Fruit fly (Drosophila melanogaster) Kc167 (cell line): ENCODE data around the gene sc.

ENCODE experiments used
- Myc ChIP-seq: fragments of >200 bp; optimal IDR thresholded peaks from 2 replicates; lab custom pipeline; 2017; ENCODE audit warnings: missing external identifiers
- Sin3A ChIP-seq: fragments of >200 bp; optimal IDR thresholded peaks from 2 replicates; lab custom pipeline; 2018; ENCODE audit warnings: missing external identifiers
- h ChIP-seq: fragments of >200 bp; optimal IDR thresholded peaks from 3 replicates; lab custom pipeline; 2018; ENCODE audit warnings: missing external identifiers
- insv ChIP-seq: fragments of >200 bp; optimal IDR thresholded peaks from 3 replicates; lab custom pipeline; 2018; ENCODE audit warnings: missing external identifiers
- psq ChIP-seq: fragments of >200 bp; optimal IDR thresholded peaks from 2 replicates; lab custom pipeline; 2017; ENCODE audit warnings: missing external identifiers
- ttk ChIP-seq: sonication (Bioruptor generic); optimal IDR thresholded peaks from 2 replicates; lab custom pipeline; 2017; ENCODE audit warnings: missing external identifiers

The sc gene

DNA sequence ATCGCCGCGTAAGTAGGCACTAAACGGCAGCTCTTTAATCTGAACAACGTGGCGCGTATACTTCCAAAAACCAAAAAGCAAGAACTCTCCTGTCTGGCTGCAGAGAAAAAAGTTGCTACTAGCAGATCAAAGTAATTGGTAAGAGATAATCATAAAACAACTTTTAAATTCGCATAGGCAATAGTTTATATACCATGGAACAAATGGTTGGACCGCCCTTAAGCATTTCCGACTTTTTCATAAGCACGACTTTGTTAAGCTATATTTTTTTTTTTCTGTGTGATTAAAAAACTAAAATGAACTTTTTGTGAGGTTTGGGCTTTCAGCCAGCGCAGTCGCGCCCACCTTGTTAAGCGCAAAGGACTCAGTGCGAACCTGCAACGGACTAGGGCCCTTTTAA is 29.7 kb downstream of the sc start:
- TF ChIP-seq ttk (no peak), insv (lab: Kevin White, UChicago) (no peak), h (lab: Kevin White, UChicago) (no peak), psq (lab: Kevin White, UChicago) (no peak), Myc (lab: Kevin White, UChicago) (no peak), Sin3A (lab: Kevin White, UChicago) (no peak)

DNA sequence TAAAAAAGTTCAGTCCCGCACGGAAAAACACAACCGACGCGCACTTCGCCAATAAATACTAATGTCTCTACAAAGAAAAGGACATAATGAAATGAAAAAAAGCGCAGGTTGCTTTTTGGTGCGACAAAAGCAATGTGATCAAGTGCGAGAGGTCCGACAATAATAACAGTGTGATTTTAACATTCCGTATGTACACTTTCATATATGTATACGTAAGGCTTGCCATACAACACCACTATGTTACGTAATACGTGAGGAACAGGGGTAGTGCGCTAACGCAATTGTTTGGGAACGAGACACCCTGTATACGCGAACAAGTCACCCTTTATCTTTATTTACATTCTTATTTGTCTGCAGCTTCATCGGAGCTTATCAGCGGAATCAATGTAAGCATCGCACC is 32.3 kb downstream of the sc start:
- no peak for TF ChIP-seq psq (lab: Kevin White, UChicago)
- no peak for TF ChIP-seq Sin3A (lab: Kevin White, UChicago)
- TF ChIP-seq insv (lab: Kevin White, UChicago): no peak
- TF ChIP-seq Myc (lab: Kevin White, UChicago): no peak
- no peak for TF ChIP-seq h (lab: Kevin White, UChicago)
- TF ChIP-seq ttk: no peak

DNA sequence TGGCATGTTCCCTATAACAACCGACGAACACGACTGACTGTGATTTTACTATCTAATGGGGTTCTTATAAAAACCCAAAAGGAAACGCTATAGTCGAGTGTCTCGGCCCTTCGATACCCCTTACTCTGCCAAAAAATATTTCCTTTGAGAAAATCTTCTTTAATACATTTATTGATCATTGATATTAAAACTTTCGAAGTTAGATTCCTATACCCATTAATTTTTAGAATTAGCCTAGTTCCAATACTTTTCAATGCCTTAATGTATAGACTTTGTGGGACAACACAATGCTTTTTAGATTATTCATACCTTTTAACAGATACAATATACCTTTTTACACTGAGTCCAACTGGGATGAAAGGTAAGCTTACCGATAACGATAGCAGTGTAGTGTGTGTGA is 41.5 kb downstream of the sc start, which contains the start of gene Pgcl:
Gene Pgcl (minus strand): TSS at position 45 of the 400 bp plus-strand sequence.
- TF ChIP-seq ttk (no peak), Myc (lab: Kevin White, UChicago) (no peak), h (lab: Kevin White, UChicago) (no peak), insv (lab: Kevin White, UChicago) (no peak), psq (lab: Kevin White, UChicago) (no peak), Sin3A (lab: Kevin White, UChicago) (no peak)

DNA sequence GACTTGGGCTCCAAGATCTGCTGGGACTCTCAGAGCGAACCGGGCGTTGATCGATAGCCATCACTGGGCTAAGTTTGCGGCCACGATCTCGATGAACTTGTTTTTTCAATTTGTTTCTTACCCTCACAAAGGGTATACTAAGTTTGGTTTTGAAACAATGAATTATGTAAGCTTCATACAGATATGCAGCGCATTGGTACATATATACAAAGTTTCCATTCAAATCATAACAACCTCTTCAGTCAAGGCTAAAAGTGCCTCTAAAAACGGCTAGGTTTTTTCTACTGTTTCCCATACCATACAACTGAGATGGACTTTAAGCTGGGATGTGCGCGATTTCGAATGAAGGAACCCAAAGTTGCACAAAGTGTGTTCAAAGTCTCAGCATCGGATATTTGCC is 45.4 kb downstream of the sc start:
- TF ChIP-seq h (lab: Kevin White, UChicago) (no peak), insv (lab: Kevin White, UChicago) (no peak), Sin3A (lab: Kevin White, UChicago) (no peak), psq (lab: Kevin White, UChicago) (no peak), ttk (no peak), Myc (lab: Kevin White, UChicago) (no peak)

DNA sequence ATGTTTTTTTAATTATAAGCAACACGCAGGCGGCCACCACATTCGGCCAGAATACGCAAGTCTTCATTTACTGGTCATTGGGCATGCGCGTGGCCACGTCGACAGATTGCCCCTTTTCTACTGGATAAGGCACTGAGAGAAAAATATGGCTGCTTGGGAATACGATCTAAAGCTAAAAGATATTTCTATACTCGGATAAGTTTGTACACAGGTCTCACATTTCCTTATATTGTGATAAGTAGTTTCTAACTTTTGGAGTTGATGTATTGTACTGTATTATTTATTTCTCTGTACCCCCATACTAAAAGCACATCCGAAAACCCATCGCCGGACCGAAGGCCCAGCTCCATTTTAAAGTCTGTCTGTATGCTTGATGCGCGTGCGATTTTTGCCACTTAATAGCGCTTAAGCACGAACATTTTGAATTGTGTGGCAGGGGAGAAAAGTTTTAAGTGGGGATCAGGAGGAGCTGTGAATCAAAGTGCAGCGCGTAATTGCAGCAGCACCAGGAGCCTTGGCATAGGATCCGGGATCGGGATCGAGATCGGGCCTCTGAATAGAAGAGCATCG is 48.2 kb downstream of the sc start:
- TF ChIP-seq Sin3A (lab: Kevin White, UChicago) (no peak), insv (lab: Kevin White, UChicago) (no peak), ttk (no peak), psq (lab: Kevin White, UChicago) (no peak), Myc (lab: Kevin White, UChicago) (no peak), h (lab: Kevin White, UChicago) (no peak)

DNA sequence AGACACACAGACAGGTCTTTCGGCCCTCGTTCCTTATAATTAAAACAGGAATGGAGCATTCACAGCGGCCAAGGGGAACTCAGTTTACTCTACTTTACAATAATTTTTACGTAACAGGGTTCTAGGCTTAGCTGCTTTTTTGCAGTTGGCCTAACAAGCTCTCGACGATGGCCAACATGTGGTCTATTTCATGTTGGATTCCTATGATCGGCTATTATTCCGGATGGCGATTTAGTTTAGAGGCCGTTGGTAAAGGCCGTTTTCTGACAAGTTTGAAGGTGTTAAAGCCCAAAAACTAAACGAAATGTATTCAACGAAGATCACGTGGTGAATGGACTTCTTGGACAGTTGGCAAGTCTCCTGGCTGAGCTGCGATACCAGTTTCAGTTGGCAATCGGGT is 50.1 kb downstream of the sc start:
- no peak for TF ChIP-seq Myc (lab: Kevin White, UChicago)
- TF ChIP-seq Sin3A (lab: Kevin White, UChicago): no peak
- no peak for TF ChIP-seq ttk
- TF ChIP-seq insv (lab: Kevin White, UChicago): no peak
- no peak for TF ChIP-seq psq (lab: Kevin White, UChicago)
- no peak for TF ChIP-seq h (lab: Kevin White, UChicago)
